Worm (Caenorhabditis elegans) whole organism, L4 larva: Measurements from ENCODE around the gene ilcr-1.

ENCODE experiments used
- attf-4 ChIP-seq: sonication (generic microtip); optimal IDR thresholded peaks from 3 replicates; lab custom pipeline; 2017; ENCODE audit warnings: missing biosample characterization, missing genetic modification characterization
- daf-12 ChIP-seq: fragments of 150-350 bp; optimal IDR thresholded peaks from 2 replicates; lab custom pipeline; 2014; ENCODE audit warnings: missing biosample characterization, missing genetic modification reagents, missing genetic modification characterization
- dpl-1 ChIP-seq: fragments of 150-350 bp; optimal IDR thresholded peaks from 2 replicates; lab custom pipeline; 2014; ENCODE audit warnings: missing biosample characterization, missing genetic modification reagents, missing genetic modification characterization
- duxl-1 ChIP-seq: sonication (generic microtip); optimal IDR thresholded peaks from 2 replicates; lab custom pipeline; 2016; ENCODE audit warnings: mild to moderate bottlenecking, missing genetic modification characterization, moderate library complexity, missing compliant biosample characterization; ENCODE audit not compliant: poor library complexity
- dve-1 ChIP-seq: sonication (generic microtip); optimal IDR thresholded peaks from 2 replicates; lab custom pipeline; 2017; ENCODE audit warnings: antibody characterized with exemption, mild to moderate bottlenecking, missing genetic modification characterization, missing compliant biosample characterization; ENCODE audit not compliant: insufficient read depth
- hlh-30 ChIP-seq: sonication (generic microtip); optimal IDR thresholded peaks from 2 replicates; lab custom pipeline; 2017; ENCODE audit warnings: antibody characterized with exemption, mild to moderate bottlenecking, missing genetic modification characterization, missing compliant biosample characterization; ENCODE audit not compliant: insufficient read depth
- lin-39 ChIP-seq: fragments of 150-350 bp; optimal IDR thresholded peaks from 2 replicates; lab custom pipeline; 2014; ENCODE audit warnings: missing biosample characterization, missing genetic modification reagents, missing genetic modification characterization

- no peak for TF ChIP-seq daf-12 (tag; lab: Kevin White, UChicago)
- no peak for TF ChIP-seq dve-1 (tag; lab: Kevin White, UChicago)
- TF ChIP-seq attf-4 (tag; lab: Kevin White, UChicago), result no peak
- TF ChIP-seq dpl-1, result no peak
- no peak for TF ChIP-seq duxl-1 (tag; lab: Kevin White, UChicago)
- no peak for TF ChIP-seq hlh-30 (tag; lab: Kevin White, UChicago)
- no peak for TF ChIP-seq lin-39 (tag; lab: Kevin White, UChicago)
These were observed 17.1 kb upstream of the ilcr-1 start for ce11 chrIV:14259197-14259596.
